Worm (Caenorhabditis elegans): Measurements from ENCODE around the gene K02D10.8.
A peak's percentile ranks its signal among the peaks of the same experiment; 100 is the strongest.

The K02D10.8 gene

DNA sequence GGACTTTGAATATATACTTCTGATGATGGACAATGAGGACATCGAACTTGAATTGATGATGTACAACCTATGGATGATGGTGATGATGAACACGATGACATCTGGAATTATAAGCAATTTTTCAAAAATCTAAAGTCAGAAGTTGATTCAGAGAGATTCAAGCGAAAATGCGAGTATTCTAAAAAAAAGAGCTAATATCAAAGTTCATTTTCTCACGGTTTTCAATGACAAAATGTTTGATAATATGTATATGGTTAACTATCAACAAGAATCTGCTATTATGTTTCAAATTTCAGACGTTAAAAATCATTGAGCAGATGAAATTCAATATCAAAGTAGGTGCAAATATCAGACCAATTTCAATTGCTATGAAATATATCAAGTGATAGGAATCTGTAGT is 6.3 kb upstream of the K02D10.8 start, which contains the start of gene K02D10.4:
K02D10.4 (minus strand) TSS at position 101 of the 400 bp plus-strand sequence.
- TF ChIP-seq nhr-28 (tag; optimal IDR thresholded peaks at IDR 0.05) (no peak), aha-1 (tag) (peak; percentile 66)

DNA sequence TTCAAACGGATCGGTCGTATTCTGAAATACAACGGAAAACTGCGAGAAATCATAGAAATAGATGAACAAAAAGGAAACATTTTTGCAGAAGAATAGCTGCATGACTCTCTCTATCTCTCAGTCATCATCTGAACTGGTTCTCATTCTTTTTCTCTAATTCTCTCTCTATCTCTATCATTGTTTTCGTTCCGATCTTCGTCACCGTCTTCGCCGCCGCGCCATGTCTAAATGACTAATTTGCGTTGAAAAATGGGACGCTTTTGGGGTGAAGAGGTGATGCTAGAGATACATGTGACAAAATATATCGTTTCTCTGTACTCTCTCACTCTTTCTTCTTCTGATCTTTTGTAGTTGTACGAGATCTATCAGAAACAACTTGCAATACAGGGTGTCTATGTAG is 5.7 kb upstream of the K02D10.8 start:
- peak; percentile 48 for TF ChIP-seq nhr-11 (tag; optimal IDR thresholded peaks at IDR 0.05)
- TF ChIP-seq ZK337.2 (GFP tag; IDR thresholded peaks at IDR 0.05) = no peak
- TF ChIP-seq lin-38 (GFP tag; IDR thresholded peaks at IDR 0.05) = no peak
- peak; percentile 33 for TF ChIP-seq dve-1 (tag; optimal IDR thresholded peaks at IDR 0.05; ENCODE audit: insufficient read depth)
- TF ChIP-seq mxl-3 (GFP tag; optimal IDR thresholded peaks at IDR 0.05) = peak; percentile 74
- no peak for TF ChIP-seq dmd-9 (GFP tag; IDR thresholded peaks at IDR 0.05)
- TF ChIP-seq zfp-2 (tag; optimal IDR thresholded peaks at IDR 0.05) = no peak
- TF ChIP-seq lin-1 (GFP tag; IDR thresholded peaks at IDR 0.05) = no peak
- TF ChIP-seq pqm-1 (tag; optimal IDR thresholded peaks at IDR 0.05) = no peak
- TF ChIP-seq hlh-30 (tag; optimal IDR thresholded peaks at IDR 0.05; ENCODE audit: insufficient read depth) = peak; percentile 84
- TF ChIP-seq mdt-29 (GFP tag; IDR thresholded peaks at IDR 0.05) = no peak
- TF ChIP-seq rbr-2 (tag; optimal IDR thresholded peaks at IDR 0.05) = no peak
- TF ChIP-seq daf-19 (GFP tag; conservative IDR thresholded peaks at IDR 0.05) = no peak
- TF ChIP-seq mdl-1 (tag; optimal IDR thresholded peaks at IDR 0.05) = peak; percentile 49 to 89
- peak in 1 of 2 experiments; percentile 99 for TF ChIP-seq unc-62 (GFP tag; optimal IDR thresholded peaks at IDR 0.05 in 1 of 2)
- no peak for TF ChIP-seq unc-62 (tag; optimal IDR thresholded peaks at IDR 0.05)
- TF ChIP-seq nhr-48 (tag; optimal IDR thresholded peaks at IDR 0.05) = peak; percentile 52
- peak; percentile 50 for TF ChIP-seq mep-1 (tag; optimal IDR thresholded peaks at IDR 0.05)
- 0 out of 2 replicates have a peak, but pooled peaks have one; percentile 8 for TF ChIP-seq ceh-20 (GFP tag; IDR thresholded peaks at IDR 0.05)
- peak; percentile 89 for TF ChIP-seq hlh-11 (tag; optimal IDR thresholded peaks at IDR 0.05)
- no peak for TF ChIP-seq set-16 (GFP tag; IDR thresholded peaks at IDR 0.05)
- TF ChIP-seq mes-2 (tag; optimal IDR thresholded peaks at IDR 0.05; ENCODE audit: poor library complexity, severe bottlenecking) = peak; percentile 9
- no peak for TF ChIP-seq nhr-111 (GFP tag; optimal IDR thresholded peaks at IDR 0.05)
- TF ChIP-seq gei-8 (GFP tag; optimal IDR thresholded peaks at IDR 0.05) = no peak
- TF ChIP-seq fos-1 (tag; optimal IDR thresholded peaks at IDR 0.05) = no peak
- TF ChIP-seq pha-4 (GFP tag; IDR thresholded peaks at IDR 0.05) = no peak
- no peak for TF ChIP-seq pha-4 (tag; optimal IDR thresholded peaks at IDR 0.05)
- TF ChIP-seq dmd-6 (GFP tag; IDR thresholded peaks at IDR 0.05) = peak; percentile 45; the same call in 1 of the 2 replicates
- no peak for TF ChIP-seq hif-1 (tag; optimal IDR thresholded peaks at IDR 0.05)
- no peak for TF ChIP-seq nhr-6 (tag; optimal IDR thresholded peaks at IDR 0.05)
- no peak for TF ChIP-seq spr-3 (GFP tag; optimal IDR thresholded peaks at IDR 0.05)
- TF ChIP-seq ceh-44 (GFP tag; IDR thresholded peaks at IDR 0.05) = no peak
- no peak for TF ChIP-seq nhr-41 (GFP tag; IDR thresholded peaks at IDR 0.05)
- no peak for TF ChIP-seq F44E2.7 (GFP tag; IDR thresholded peaks at IDR 0.05)
- TF ChIP-seq lin-29 (GFP tag; IDR thresholded peaks at IDR 0.05) = no peak
- TF ChIP-seq nhr-10 (tag; optimal IDR thresholded peaks at IDR 0.05) = no peak
- TF ChIP-seq nhr-25 (tag; optimal IDR thresholded peaks at IDR 0.05; ENCODE audit: borderline replicate concordance, insufficient read depth) = no peak
- no peak for TF ChIP-seq cey-2 (tag; optimal IDR thresholded peaks at IDR 0.05; ENCODE audit: borderline replicate concordance, insufficient read depth)
- TF ChIP-seq snpc-1.2 (GFP tag; IDR thresholded peaks at IDR 0.05) = no peak
- TF ChIP-seq Y48G9A.11 (GFP tag; IDR thresholded peaks at IDR 0.05) = no peak
- TF ChIP-seq saeg-2 (GFP tag; IDR thresholded peaks at IDR 0.05) = no peak
- peak; percentile 18 for TF ChIP-seq aha-1 (tag)
- no peak for TF ChIP-seq daf-12 (tag; optimal IDR thresholded peaks at IDR 0.05)
- TF ChIP-seq ztf-11 (tag; optimal IDR thresholded peaks at IDR 0.05) = no peak
- no peak for TF ChIP-seq ceh-82 (tag; optimal IDR thresholded peaks at IDR 0.05)
- peak in 1 of 2 experiments; percentile 43 for TF ChIP-seq lsy-2 (tag; optimal IDR thresholded peaks at IDR 0.05)
- TF ChIP-seq nhr-28 (tag; optimal IDR thresholded peaks at IDR 0.05) = peak; percentile 81

Data from whole organism, L4 larva.